Worm (Caenorhabditis elegans) whole organism, L3 larva: Measurements from ENCODE around the gene Y38C1BA.4.

Experiments
- R02D3.7 ChIP-seq: fragments of 150-350 bp; optimal IDR thresholded peaks from 2 replicates; lab custom pipeline; 2014; ENCODE audit warnings: missing biosample characterization, missing genetic modification characterization
- aly-2 ChIP-seq: fragments of 150-350 bp; optimal IDR thresholded peaks from 2 replicates; lab custom pipeline; 2014; ENCODE audit warnings: missing biosample characterization, missing genetic modification characterization
- ceh-16 ChIP-seq: sonication (generic microtip); optimal IDR thresholded peaks from 2 replicates; lab custom pipeline; 2017; ENCODE audit warnings: missing biosample characterization, missing genetic modification characterization
- egl-27 ChIP-seq: sonication (generic microtip); optimal IDR thresholded peaks from 4 replicates; lab custom pipeline; 2017; ENCODE audit warnings: missing biosample characterization, missing genetic modification reagents, missing genetic modification characterization
- elt-1 ChIP-seq: fragments of 150-350 bp; optimal IDR thresholded peaks from 2 replicates; lab custom pipeline; 2014; ENCODE audit warnings: missing biosample characterization, missing genetic modification characterization
- elt-2 ChIP-seq: sonication (generic microtip); optimal IDR thresholded peaks from 2 replicates; lab custom pipeline; 2016; ENCODE audit warnings: missing genetic modification reagents, mild to moderate bottlenecking, missing genetic modification characterization, missing compliant biosample characterization
- lsy-12 ChIP-seq: sonication (generic microtip); optimal IDR thresholded peaks from 2 replicates; lab custom pipeline; 2016; ENCODE audit warnings: mild to moderate bottlenecking, missing genetic modification characterization, missing compliant biosample characterization
- mml-1 ChIP-seq: fragments of 150-350 bp; sonication (generic microtip); optimal IDR thresholded peaks from 3 replicates; lab custom pipeline; 2014; ENCODE audit warnings: missing biosample characterization, missing genetic modification characterization
- nfya-1 ChIP-seq: sonication (generic microtip); optimal IDR thresholded peaks from 2 replicates; lab custom pipeline; 2017; ENCODE audit warnings: missing genetic modification characterization, mild to moderate bottlenecking, missing compliant biosample characterization, antibody characterized with exemption, moderate library complexity; ENCODE audit not compliant: insufficient read depth
- nhr-23 ChIP-seq: fragments of 150-350 bp; optimal IDR thresholded peaks from 2 replicates; lab custom pipeline; 2014; ENCODE audit warnings: missing biosample characterization, missing genetic modification reagents, missing genetic modification characterization
- nhr-25 ChIP-seq: sonication (generic microtip); optimal IDR thresholded peaks from 2 replicates; lab custom pipeline; 2017; ENCODE audit warnings: missing biosample characterization, missing genetic modification characterization
- nhr-77 ChIP-seq: fragments of 150-350 bp; optimal IDR thresholded peaks from 2 replicates; lab custom pipeline; 2014; ENCODE audit warnings: missing biosample characterization, missing genetic modification characterization
- pqm-1 ChIP-seq: fragments of 150-350 bp; optimal IDR thresholded peaks from 2 replicates; lab custom pipeline; 2017; ENCODE audit warnings: missing biosample characterization, missing genetic modification characterization, inconsistent platforms
- unc-62 ChIP-seq: fragments of 150-350 bp; sonication (generic microtip); optimal IDR thresholded peaks from 4 replicates; lab custom pipeline; 2014; ENCODE audit warnings: missing biosample characterization, missing genetic modification reagents, missing genetic modification characterization
- ztf-11 ChIP-seq: fragments of 150-350 bp; optimal IDR thresholded peaks from 2 replicates; lab custom pipeline; 2014; ENCODE audit warnings: missing biosample characterization, missing genetic modification characterization

Y38C1BA.4 gene

DNA sequence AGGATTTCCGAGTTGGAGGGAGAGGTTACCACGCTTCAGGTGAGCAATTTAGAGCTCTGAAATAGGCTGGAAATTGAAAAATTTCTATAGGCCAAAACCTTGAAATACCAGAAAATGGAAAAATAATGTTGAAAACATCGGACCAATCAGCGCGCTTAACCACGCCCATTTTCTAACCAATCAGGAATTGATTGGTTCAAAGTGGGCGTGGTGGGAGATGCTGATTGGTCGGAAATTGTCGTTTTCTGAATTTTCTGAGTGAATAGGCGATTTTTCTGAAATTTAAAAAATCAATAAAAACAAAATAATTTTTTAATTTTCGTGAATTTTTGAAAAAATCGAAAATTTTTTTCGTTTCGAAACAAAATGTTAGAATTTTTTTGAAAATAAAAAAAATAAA, 39.3 kb downstream of the Y38C1BA.4 start:
- TF ChIP-seq egl-27 (tag; lab: Kevin White, UChicago), result no peak
- peak; percentile 99 for TF ChIP-seq nfya-1 (tag; lab: Kevin White, UChicago)

DNA sequence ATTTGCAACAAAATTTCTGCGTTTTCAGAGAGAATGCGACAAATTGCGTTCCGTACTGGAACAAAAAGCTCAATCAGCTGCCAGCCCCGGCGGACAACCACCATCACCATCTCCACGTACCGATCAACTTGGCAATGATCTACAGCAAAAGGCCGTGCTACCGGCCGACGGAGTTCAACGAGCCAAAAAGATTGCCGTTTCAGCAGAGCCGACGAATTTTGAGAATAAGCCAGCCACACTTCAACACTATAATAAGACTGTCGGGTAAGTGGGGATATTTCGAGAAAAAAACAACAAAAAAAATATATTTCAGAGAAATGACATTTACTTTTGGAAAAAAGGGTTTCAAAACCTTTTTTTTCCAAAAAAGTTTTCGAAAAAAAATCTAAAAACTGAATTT, 41.0 kb downstream of the Y38C1BA.4 start:
- TF ChIP-seq ztf-11 (no peak), nhr-23 (tag; lab: Kevin White, UChicago) (no peak), aly-2 (tag; lab: Kevin White, UChicago) (no peak), unc-62 (no peak), ceh-16 (no peak)

DNA sequence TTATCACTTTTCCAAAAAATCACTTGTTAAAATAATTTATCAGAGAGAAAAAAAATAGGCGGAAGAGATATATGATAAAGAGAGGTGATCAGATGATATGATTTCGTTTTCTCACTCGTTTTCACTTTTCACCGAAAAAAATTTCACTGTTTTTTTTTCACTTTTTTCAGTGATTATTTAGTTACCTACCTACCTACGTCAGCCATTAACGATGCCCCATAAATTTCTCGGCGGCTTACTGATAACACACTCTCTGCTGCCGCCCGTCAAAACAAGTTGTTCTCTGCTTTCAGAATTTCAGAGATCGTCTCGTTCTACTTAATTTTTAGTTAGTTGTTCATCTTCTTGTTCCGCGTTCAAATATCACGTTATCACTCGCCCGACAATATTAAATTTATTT, 45.2 kb downstream of the Y38C1BA.4 start:
- peak; percentile 3 for TF ChIP-seq pqm-1
- TF ChIP-seq ztf-11, result no peak
- peak; percentile 12 for TF ChIP-seq mml-1 (tag; lab: Kevin White, UChicago)
- TF ChIP-seq elt-2 (tag; lab: Kevin White, UChicago), result peak; percentile 31
- peak; percentile 34 for TF ChIP-seq lsy-12 (tag; lab: Kevin White, UChicago)

ce11 chrIV:1867915-1868619, 46.4 kb downstream of the Y38C1BA.4 start:
- TF ChIP-seq nhr-25 (tag; lab: Kevin White, UChicago), result peak; percentile 59
- TF ChIP-seq R02D3.7 (tag; lab: Kevin White, UChicago), result no peak

DNA sequence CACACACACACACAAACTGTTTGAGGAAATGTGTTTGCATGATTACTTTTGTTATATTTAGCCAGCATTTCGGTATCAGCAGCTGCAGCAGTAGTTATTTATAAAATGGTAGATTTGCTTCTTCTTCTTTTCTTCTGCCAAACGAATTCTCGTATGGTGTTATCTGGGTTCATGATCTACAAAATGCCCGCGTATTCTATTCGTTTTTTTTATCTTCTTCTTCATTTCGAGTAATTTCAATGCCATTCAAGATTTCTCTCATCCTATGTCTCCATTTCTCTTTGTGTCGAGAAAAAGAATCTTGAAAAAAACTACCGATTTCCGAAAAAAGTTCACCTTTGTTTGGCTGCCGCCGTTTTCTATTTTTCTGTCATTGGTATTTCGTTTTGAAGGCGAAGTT, 47.3 kb downstream of the Y38C1BA.4 start:
- TF ChIP-seq nhr-77 (tag; lab: Kevin White, UChicago) (no peak), elt-1 (tag; lab: Kevin White, UChicago) (peak; percentile 77), nhr-25 (tag; lab: Kevin White, UChicago) (peak; percentile 33)
